Worm (Caenorhabditis elegans) whole organism, late embryonic: ENCODE measurements around the gene F07F6.7.

Experiments
- ceh-2 ChIP-seq: sonication (generic microtip); optimal IDR thresholded peaks from 2 replicates; lab custom pipeline; 2016; ENCODE audit warnings: missing genotype, missing genetic modification characterization, missing compliant biosample characterization
- ceh-48 ChIP-seq: sonication (generic microtip); optimal IDR thresholded peaks from 2 replicates; lab custom pipeline; 2016; ENCODE audit warnings: missing genetic modification characterization, inconsistent platforms, missing compliant biosample characterization
- ceh-6 ChIP-seq: fragments of 200-800 bp; sonication (Bioruptor generic); optimal IDR thresholded peaks from 2 replicates; lab custom pipeline; 2018; ENCODE audit warnings: mild to moderate bottlenecking, missing genetic modification characterization, missing compliant biosample characterization
- hlh-6 ChIP-seq: sonication (generic microtip); optimal IDR thresholded peaks from 2 replicates; lab custom pipeline; 2016; ENCODE audit warnings: missing genotype, missing genetic modification characterization, missing compliant biosample characterization
- lim-6 ChIP-seq: sonication (generic microtip); optimal IDR thresholded peaks from 2 replicates; lab custom pipeline; 2016; ENCODE audit warnings: missing genetic modification characterization, missing compliant biosample characterization
- lin-11 ChIP-seq: fragments of 200-800 bp; sonication (Bioruptor generic); optimal IDR thresholded peaks from 2 replicates; lab custom pipeline; 2018; ENCODE audit warnings: mild to moderate bottlenecking, missing genetic modification characterization, missing compliant biosample characterization
- pha-4 ChIP-seq: fragments of 150-350 bp; optimal IDR thresholded peaks from 2 replicates; lab custom pipeline; 2018; ENCODE audit warnings: missing biosample characterization, missing genetic modification reagents, missing genetic modification characterization
- unc-55 ChIP-seq: sonication (generic microtip); optimal IDR thresholded peaks from 2 replicates; lab custom pipeline; 2017; ENCODE audit warnings: missing biosample characterization, missing genetic modification reagents, missing genetic modification characterization
- ztf-16 ChIP-seq: sonication (generic microtip); optimal IDR thresholded peaks from 2 replicates; lab custom pipeline; 2017; ENCODE audit warnings: missing genetic modification characterization, missing compliant biosample characterization

ce11 chrII:5407548-5407947, 16.1 kb downstream of the F07F6.7 start, which contains the start of gene clec-141:
- TF ChIP-seq ztf-16 (tag; lab: Kevin White, UChicago), result no peak
- TF ChIP-seq pha-4, result no peak
- TF ChIP-seq lim-6 (tag; lab: Kevin White, UChicago), result no peak
- TF ChIP-seq ceh-6 (GFP tag; lab: Kevin White, UChicago), result no peak
- no peak for TF ChIP-seq ceh-48 (tag; lab: Kevin White, UChicago)
- no peak for TF ChIP-seq unc-55
- TF ChIP-seq lin-11, result no peak
- TF ChIP-seq ceh-2 (tag; lab: Kevin White, UChicago), result no peak
- no peak for TF ChIP-seq hlh-6 (tag; lab: Kevin White, UChicago)
